Worm (Caenorhabditis elegans) whole organism, mixed stage, embryonic: Measurements from ENCODE around the gene B0272.4.

Source experiments
- drap-1 ChIP-seq: fragments of 200-800 bp; sonication (Bioruptor generic); optimal IDR thresholded peaks from 3 replicates; lab custom pipeline; 2018; ENCODE audit warnings: mild to moderate bottlenecking, missing genetic modification characterization, missing compliant biosample characterization
- hlh-1 ChIP-seq: fragments of 150-350 bp; optimal IDR thresholded peaks from 2 replicates; lab custom pipeline; 2014; ENCODE audit warnings: missing biosample characterization, missing genetic modification reagents, missing genetic modification characterization
- lin-13 ChIP-seq: fragments of 150-350 bp; optimal IDR thresholded peaks from 2 replicates; lab custom pipeline; 2014; ENCODE audit warnings: missing biosample characterization, missing genetic modification characterization
- lsy-2 ChIP-seq: fragments of 150-350 bp; optimal IDR thresholded peaks from 2 replicates; lab custom pipeline; 2014; ENCODE audit warnings: missing biosample characterization, missing genetic modification characterization
- nhr-12 ChIP-seq: fragments of 150-350 bp; optimal IDR thresholded peaks from 2 replicates; lab custom pipeline; 2014; ENCODE audit warnings: missing biosample characterization, missing genetic modification characterization
- nhr-237 ChIP-seq: fragments of 150-350 bp; optimal IDR thresholded peaks from 2 replicates; lab custom pipeline; 2014; ENCODE audit warnings: missing biosample characterization, missing genetic modification characterization
- nhr-28 ChIP-seq: fragments of 150-350 bp; optimal IDR thresholded peaks from 2 replicates; lab custom pipeline; 2014; ENCODE audit warnings: missing biosample characterization, missing genetic modification characterization
- pha-4 ChIP-seq: fragments of 150-350 bp; optimal IDR thresholded peaks from 2 replicates; lab custom pipeline; 2018; ENCODE audit warnings: missing biosample characterization, missing genetic modification reagents, missing genetic modification characterization
- unc-39 ChIP-seq: fragments of 150-350 bp; optimal IDR thresholded peaks from 2 replicates; lab custom pipeline; 2014; ENCODE audit warnings: missing biosample characterization, missing genetic modification characterization
- unc-62 ChIP-seq: fragments of 150-350 bp; optimal IDR thresholded peaks from 2 replicates; lab custom pipeline; 2014; ENCODE audit warnings: missing biosample characterization, missing genetic modification reagents, missing genetic modification characterization
- zip-8 ChIP-seq: fragments of 150-350 bp; optimal IDR thresholded peaks from 2 replicates; lab custom pipeline; 2014; ENCODE audit warnings: missing biosample characterization, missing genetic modification characterization

ce11 chrX:9387041-9387440, 41.2 kb upstream of the B0272.4 start, which contains the start of gene C23F12.4:
- TF ChIP-seq pha-4 (tag; lab: Kevin White, UChicago) (no peak), nhr-237 (tag; lab: Kevin White, UChicago) (no peak), drap-1 (no peak), unc-39 (tag; lab: Kevin White, UChicago) (no peak), lin-13 (tag; lab: Kevin White, UChicago) (no peak), zip-8 (no peak), lsy-2 (tag; lab: Kevin White, UChicago) (no peak), nhr-12 (tag; lab: Kevin White, UChicago) (no peak), hlh-1 (tag; lab: Kevin White, UChicago) (no peak), unc-62 (GFP tag; lab: Kevin White, UChicago) (no peak), nhr-28 (tag; lab: Kevin White, UChicago) (no peak)
